Worm (Caenorhabditis elegans) whole organism, mixed stage, embryonic: ENCODE measurements around the gene sra-38.

Experiments used
- ceh-43 ChIP-seq: fragments of 200-800 bp; sonication (Bioruptor generic); optimal IDR thresholded peaks from 2 replicates; lab custom pipeline; 2018; ENCODE audit warnings: mild to moderate bottlenecking, missing genetic modification characterization, moderate library complexity, missing compliant biosample characterization
- ces-1 ChIP-seq: fragments of 150-350 bp; optimal IDR thresholded peaks from 2 replicates; lab custom pipeline; 2014; ENCODE audit warnings: missing biosample characterization, missing genetic modification reagents, missing genetic modification characterization
- ham-2 ChIP-seq: fragments of 200-800 bp; sonication (Bioruptor generic); optimal IDR thresholded peaks from 2 replicates; lab custom pipeline; 2018; ENCODE audit warnings: mild to moderate bottlenecking, missing genetic modification characterization, missing compliant biosample characterization
- lin-13 ChIP-seq: fragments of 150-350 bp; optimal IDR thresholded peaks from 2 replicates; lab custom pipeline; 2014; ENCODE audit warnings: missing biosample characterization, missing genetic modification characterization
- lsy-2 ChIP-seq: fragments of 150-350 bp; optimal IDR thresholded peaks from 2 replicates; lab custom pipeline; 2014; ENCODE audit warnings: missing biosample characterization, missing genetic modification characterization
- mab-5 ChIP-seq: fragments of 150-350 bp; optimal IDR thresholded peaks from 2 replicates; lab custom pipeline; 2014; ENCODE audit warnings: missing biosample characterization, missing genetic modification characterization
- mep-1 ChIP-seq: fragments of 150-350 bp; optimal IDR thresholded peaks from 2 replicates; lab custom pipeline; 2017; ENCODE audit warnings: missing biosample characterization, missing genetic modification reagents, missing genetic modification characterization, inconsistent platforms
- nhr-12 ChIP-seq: fragments of 150-350 bp; optimal IDR thresholded peaks from 2 replicates; lab custom pipeline; 2014; ENCODE audit warnings: missing biosample characterization, missing genetic modification characterization
- nhr-237 ChIP-seq: fragments of 150-350 bp; optimal IDR thresholded peaks from 2 replicates; lab custom pipeline; 2014; ENCODE audit warnings: missing biosample characterization, missing genetic modification characterization
- sem-2 ChIP-seq: fragments of 200-800 bp; sonication (Bioruptor generic); optimal IDR thresholded peaks from 2 replicates; lab custom pipeline; 2018; ENCODE audit warnings: mild to moderate bottlenecking, missing genetic modification characterization, missing compliant biosample characterization
- snpc-4 ChIP-seq: fragments of 150-350 bp; optimal IDR thresholded peaks from 2 replicates; lab custom pipeline; 2014; ENCODE audit warnings: missing biosample characterization, missing genetic modification characterization
- sptf-1 ChIP-seq: sonication (generic microtip); optimal IDR thresholded peaks from 2 replicates; lab custom pipeline; 2017; ENCODE audit warnings: mild to moderate bottlenecking, missing genetic modification characterization, moderate library complexity, missing compliant biosample characterization
- unc-62 ChIP-seq: fragments of 150-350 bp; optimal IDR thresholded peaks from 2 replicates; lab custom pipeline; 2014; ENCODE audit warnings: missing biosample characterization, missing genetic modification reagents, missing genetic modification characterization

ce11 chrX:13941865-13942264 lies 41.9 kb upstream of the sra-38 start:
- TF ChIP-seq mep-1 (no peak), snpc-4 (tag; lab: Kevin White, UChicago) (no peak), sptf-1 (no peak), nhr-237 (tag; lab: Kevin White, UChicago) (no peak), sem-2 (no peak), nhr-12 (no peak), mab-5 (tag; lab: Kevin White, UChicago) (no peak), unc-62 (GFP tag; lab: Kevin White, UChicago) (no peak), lin-13 (tag; lab: Kevin White, UChicago) (no peak), lsy-2 (tag; lab: Kevin White, UChicago) (no peak), ces-1 (GFP tag; lab: Kevin White, UChicago) (no peak), ham-2 (no peak), ceh-43 (GFP tag; lab: Kevin White, UChicago) (no peak)
